Fruit fly (Drosophila melanogaster) whole organism, embryonic: ENCODE data around the gene a10.
A peak's percentile ranks its signal among the peaks of the same experiment; 100 is the strongest.

Source experiments
- ATbp ChIP-seq: fragments of 200-800 bp; sonication (Bioruptor generic); optimal IDR thresholded peaks from 2 replicates; lab custom pipeline; 2017; ENCODE audit warnings: missing biosample characterization, mild to moderate bottlenecking, missing genetic modification characterization, missing genetic modification reagents
- Adf1 ChIP-seq: fragments of 200-800 bp; sonication (Bioruptor generic); IDR thresholded peaks from 2 replicates; pipeline ENCODE4 v1.3.6; 2022; ENCODE audit warnings: missing biosample characterization, missing genetic modification characterization
- Awh ChIP-seq: fragments of 200-800 bp; sonication (Bioruptor generic); IDR thresholded peaks from 2 replicates; pipeline ENCODE4, ENCODE4 v1.3.6; 2022; ENCODE audit warnings: missing biosample characterization, missing genetic modification characterization
- Blimp-1 ChIP-seq: fragments of 200-800 bp; sonication (Bioruptor generic); optimal IDR thresholded peaks from 3 replicates; lab custom pipeline; 2018; ENCODE audit warnings: missing biosample characterization, missing genetic modification characterization, mild to moderate bottlenecking, moderate library complexity, missing genetic modification reagents
- BtbVII ChIP-seq: fragments of 200-800 bp; sonication (Bioruptor generic); optimal IDR thresholded peaks from 3 replicates; lab custom pipeline; 2017; ENCODE audit warnings: missing biosample characterization, mild to moderate bottlenecking, missing genetic modification characterization
- CG10267 ChIP-seq: fragments of 200-800 bp; sonication (Bioruptor generic); optimal IDR thresholded peaks from 2 replicates; lab custom pipeline; 2018; ENCODE audit warnings: missing biosample characterization, mild to moderate bottlenecking, missing genetic modification characterization, moderate library complexity
- CG12236 ChIP-seq: fragments of 200-800 bp; sonication (Bioruptor generic); optimal IDR thresholded peaks from 2 replicates; lab custom pipeline; 2016; ENCODE audit warnings: missing biosample characterization, missing genetic modification characterization
- CG1792 ChIP-seq: fragments of 200-800 bp; sonication (Bioruptor generic); optimal IDR thresholded peaks from 2 replicates; lab custom pipeline; 2016; ENCODE audit warnings: missing biosample characterization, missing genetic modification characterization
- CG2678 ChIP-seq: fragments of 200-800 bp; sonication (Bioruptor generic); optimal IDR thresholded peaks from 3 replicates; lab custom pipeline; 2019; ENCODE audit warnings: missing biosample characterization, mild to moderate bottlenecking, missing genetic modification characterization, moderate library complexity
- CG32532 ChIP-seq: fragments of 200-800 bp; sonication (Bioruptor generic); IDR thresholded peaks from 2 replicates; pipeline ENCODE4 v1.3.6; 2022; ENCODE audit warnings: missing biosample characterization, missing genetic modification characterization
- CG34422 ChIP-seq: fragments of 200-800 bp; sonication (Bioruptor generic); IDR thresholded peaks from 3 replicates; pipeline ENCODE4 v1.3.6; 2022; ENCODE audit warnings: missing biosample characterization, missing genetic modification characterization
- CG6175 ChIP-seq: fragments of 200-800 bp; sonication (Bioruptor generic); IDR thresholded peaks from 3 replicates; pipeline ENCODE4 v1.3.6; 2022; ENCODE audit warnings: missing biosample characterization, missing genetic modification characterization
- CG6254 ChIP-seq: fragments of 200-800 bp; sonication (Bioruptor generic); optimal IDR thresholded peaks from 3 replicates; lab custom pipeline; 2017; ENCODE audit warnings: mild to moderate bottlenecking, missing biosample characterization, missing genetic modification reagents, missing genetic modification characterization
- CG6689 ChIP-seq: fragments of 200-800 bp; sonication (Bioruptor generic); IDR thresholded peaks from 2 replicates; pipeline ENCODE4 v1.3.6; 2022; ENCODE audit warnings: missing biosample characterization, missing genetic modification characterization
- CG8359 ChIP-seq: fragments of 200-800 bp; sonication (Bioruptor generic); optimal IDR thresholded peaks from 2 replicates; lab custom pipeline; 2017; ENCODE audit warnings: missing biosample characterization, mild to moderate bottlenecking, missing genetic modification characterization, borderline replicate concordance
- CG8388 ChIP-seq: fragments of 200-800 bp; sonication (Bioruptor generic); optimal IDR thresholded peaks from 2 replicates; lab custom pipeline; 2019; ENCODE audit warnings: missing biosample characterization, mild to moderate bottlenecking, missing genetic modification characterization, moderate library complexity
- D19A ChIP-seq: fragments of 200-800 bp; optimal IDR thresholded peaks from 3 replicates; lab custom pipeline; 2019; ENCODE audit warnings: missing biosample characterization, mild to moderate bottlenecking, missing genetic modification characterization, moderate library complexity
- Fer2 ChIP-seq: fragments of 200-800 bp; sonication (Bioruptor generic); optimal IDR thresholded peaks from 2 replicates; lab custom pipeline; 2018; ENCODE audit warnings: missing biosample characterization, mild to moderate bottlenecking, missing genetic modification characterization, moderate library complexity
- Gsc ChIP-seq: fragments of 200-800 bp; sonication (Bioruptor generic); IDR thresholded peaks from 2 replicates; pipeline ENCODE4 v1.3.6; 2022; ENCODE audit warnings: missing biosample characterization, missing genetic modification characterization
- HLH3B ChIP-seq: fragments of 200-800 bp; sonication (Bioruptor generic); IDR thresholded peaks from 2 replicates; pipeline ENCODE4 v1.3.6; 2022; ENCODE audit warnings: missing biosample characterization, missing genetic modification characterization
- Med ChIP-seq: fragments of 200-800 bp; sonication (Bioruptor generic); peaks from one replicate; lab custom pipeline; 2016; ENCODE audit warnings: missing biosample characterization, missing genetic modification characterization, mild to moderate bottlenecking, inconsistent platforms, moderate library complexity
- Ravus ChIP-seq: fragments of 200-800 bp; sonication (Bioruptor generic); IDR thresholded peaks from 2 replicates; pipeline ENCODE4 v1.3.6; 2022; ENCODE audit warnings: missing biosample characterization, missing genetic modification characterization
- Rx ChIP-seq: fragments of 200-800 bp; sonication (Bioruptor generic); IDR thresholded peaks from 2 replicates; pipeline ENCODE4 v1.3.6; 2022; ENCODE audit warnings: missing biosample characterization, missing genetic modification characterization
- Sox102F ChIP-seq: fragments of 200-800 bp; sonication (Bioruptor generic); optimal IDR thresholded peaks from 2 replicates; lab custom pipeline; 2018; ENCODE audit warnings: missing biosample characterization, mild to moderate bottlenecking, missing genetic modification characterization, moderate library complexity
- abd-A ChIP-seq: fragments of 200-800 bp; sonication (Bioruptor generic); optimal IDR thresholded peaks from 3 replicates; lab custom pipeline; 2019; ENCODE audit warnings: missing biosample characterization, mild to moderate bottlenecking, missing genetic modification characterization, moderate library complexity
- aop ChIP-seq: fragments of 200-800 bp; sonication (Bioruptor generic); IDR thresholded peaks from 2 replicates; pipeline ENCODE4 v1.3.6; 2022; ENCODE audit warnings: missing biosample characterization, missing genetic modification characterization
- crp ChIP-seq, 2 experiments: fragments of 200-800 bp; sonication (Bioruptor generic); optimal IDR thresholded peaks; 2 replicates in 1 of 2; 3 replicates in 1 of 2; lab custom pipeline; 2017; ENCODE audit warnings: missing biosample characterization in 2 of 2, missing genetic modification characterization in 2 of 2, mild to moderate bottlenecking in 1 of 2, moderate library complexity in 1 of 2
- dysf ChIP-seq: fragments of 200-800 bp; sonication (Bioruptor generic); IDR thresholded peaks from 3 replicates; pipeline ENCODE4 v1.3.6; 2022; ENCODE audit warnings: missing biosample characterization, missing genetic modification characterization
- ftz-f1 ChIP-seq: fragments of 200-800 bp; sonication (Bioruptor generic); optimal IDR thresholded peaks from 2 replicates; lab custom pipeline; 2016; ENCODE audit warnings: missing biosample characterization, missing genetic modification characterization
- gcm ChIP-seq: fragments of 200-800 bp; sonication (Bioruptor generic); optimal IDR thresholded peaks from 2 replicates; lab custom pipeline; 2019; ENCODE audit warnings: missing biosample characterization, mild to moderate bottlenecking, missing genetic modification characterization, moderate library complexity
- insv ChIP-seq, 2 experiments: fragments of 200-800 bp; sonication (Bioruptor generic); optimal IDR thresholded peaks; 3 replicates each; lab custom pipeline; 2016 to 2018; ENCODE audit warnings: missing biosample characterization in 2 of 2, missing genetic modification characterization in 2 of 2
- oc ChIP-seq: fragments of 200-800 bp; sonication (Bioruptor generic); optimal IDR thresholded peaks from 2 replicates; lab custom pipeline; 2018; ENCODE audit warnings: missing biosample characterization, mild to moderate bottlenecking, missing genetic modification characterization, moderate library complexity
- pnt ChIP-seq: fragments of 200-800 bp; sonication (Bioruptor generic); optimal IDR thresholded peaks from 3 replicates; lab custom pipeline; 2016; ENCODE audit warnings: missing biosample characterization, missing genetic modification characterization
- pros ChIP-seq: fragments of 200-800 bp; sonication (Bioruptor generic); optimal IDR thresholded peaks from 3 replicates; lab custom pipeline; 2019; ENCODE audit warnings: missing biosample characterization, mild to moderate bottlenecking, missing genetic modification characterization, moderate library complexity
- rib ChIP-seq: fragments of 200-800 bp; sonication (Bioruptor generic); IDR thresholded peaks from 2 replicates; pipeline ENCODE4 v1.3.6; 2022; ENCODE audit warnings: missing biosample characterization, missing genetic modification characterization
- sna ChIP-seq: fragments of 200-800 bp; sonication (Bioruptor generic); IDR thresholded peaks from 2 replicates; pipeline ENCODE4 v1.3.6; 2022; ENCODE audit warnings: missing biosample characterization, missing genetic modification characterization; ENCODE audit not compliant: partially characterized antibody
- trh ChIP-seq: fragments of 200-800 bp; sonication (Bioruptor generic); optimal IDR thresholded peaks from 2 replicates; lab custom pipeline; 2016; ENCODE audit warnings: missing biosample characterization, missing genetic modification characterization
- vnd ChIP-seq: fragments of 200-800 bp; sonication (Bioruptor generic); IDR thresholded peaks from 3 replicates; pipeline ENCODE4 v1.3.6; 2022; ENCODE audit warnings: missing biosample characterization, missing genetic modification characterization; ENCODE audit not compliant: partially characterized antibody
- vvl ChIP-seq: fragments of 200-800 bp; sonication (Bioruptor generic); IDR thresholded peaks from 2 replicates; pipeline ENCODE4 v1.3.6; 2022; ENCODE audit warnings: missing biosample characterization, missing genetic modification characterization

a10 gene

dm6 chr3L:16981114-16981648 is 42.4 kb downstream of the a10 start (continued):
- TF ChIP-seq pnt (GFP tag; lab: Kevin White, UChicago) (no peak), Adf1 (GFP tag; lab: Robert Waterston, UW) (peak; percentile 72), HLH3B (GFP tag; lab: Robert Waterston, UW) (no peak), dysf (no peak), CG2678 (tag; lab: Kevin White, UChicago) (peak; percentile 4), Gsc (GFP tag; lab: Robert Waterston, UW) (no peak), CG8388 (GFP tag; lab: Kevin White, UChicago) (no peak), CG6175 (peak; percentile 75), Rx (GFP tag; lab: Robert Waterston, UW) (0 out of 2 replicates have a peak, but pooled peaks have one; percentile 3), BtbVII (GFP tag; lab: Kevin White, UChicago) (peak; percentile 29), aop (GFP tag; lab: Robert Waterston, UW) (no peak), trh (GFP tag; lab: Kevin White, UChicago) (no peak), CG10267 (tag; lab: Kevin White, UChicago) (no peak), CG1792 (GFP tag; lab: Kevin White, UChicago) (no peak), sna (GFP tag; lab: Robert Waterston, UW) (no peak), vnd (GFP tag; lab: Robert Waterston, UW) (peak; percentile 26; the same call in 1 of the 3 replicates), insv (GFP tag; optimal IDR thresholded peaks at IDR 0.05; lab: Kevin White, UChicago) (no peak), gcm (GFP tag; lab: Kevin White, UChicago) (no peak), CG8359 (GFP tag; lab: Kevin White, UChicago) (peak; percentile 100), crp (GFP tag; optimal IDR thresholded peaks at IDR 0.05; lab: Kevin White, UChicago) (no peak), CG6254 (GFP tag; lab: Kevin White, UChicago) (no peak), Ravus (no peak), Fer2 (tag; lab: Kevin White, UChicago) (no peak), ATbp (GFP tag; lab: Kevin White, UChicago) (no peak), D19A (tag; lab: Kevin White, UChicago) (no peak), ftz-f1 (GFP tag; lab: Kevin White, UChicago) (peak; percentile 3), CG34422 (0 out of 3 replicates have a peak, but pooled peaks have one; percentile 38), rib (GFP tag; lab: Robert Waterston, UW) (0 out of 2 replicates have a peak, but pooled peaks have one; percentile 13), CG12236 (GFP tag; lab: Kevin White, UChicago) (no peak)

dm6 chr3L:16978406-16978805 is 45.1 kb downstream of the a10 start:
- TF ChIP-seq Sox102F (GFP tag; lab: Kevin White, UChicago) (no peak), oc (tag; lab: Kevin White, UChicago) (peak; percentile 64), abd-A (peak; percentile 81), CG6689 (GFP tag; lab: Robert Waterston, UW) (no peak), Awh (0 out of 2 replicates have a peak, but pooled peaks have one; percentile 15), vvl (GFP tag; lab: Robert Waterston, UW) (peak; percentile 39; the same call in 1 of the 2 replicates), Med (peak; percentile 16), Blimp-1 (GFP tag; lab: Kevin White, UChicago) (peak; percentile 0), pros (peak; percentile 87), CG32532 (GFP tag; lab: Robert Waterston, UW) (no peak)
